Fruit fly (Drosophila melanogaster): ENCODE results near the gene BOD1.

- TF ChIP-seq fru (GFP tag; optimal IDR thresholded peaks at IDR 0.05): no peak
- TF ChIP-seq psq (GFP tag; optimal IDR thresholded peaks at IDR 0.05): no peak
- no peak for TF ChIP-seq lola (GFP tag; optimal IDR thresholded peaks at IDR 0.05)
Measured at dm6 chr3R:27947682-27948245, 9.7 kb downstream of the BOD1 start, which contains the start of gene mfrn.
